Fruit fly (Drosophila melanogaster) S2 (cell line): Measurements from ENCODE around the gene CG31431.

Experiments used
- CG8478 ChIP-seq: fragments of >200 bp; optimal IDR thresholded peaks from 2 replicates; lab custom pipeline; 2018
- CTCF ChIP-seq, 2 experiments: fragments of >200 bp; optimal IDR thresholded peaks; 2 replicates each; lab custom pipeline; 2018

DNA sequence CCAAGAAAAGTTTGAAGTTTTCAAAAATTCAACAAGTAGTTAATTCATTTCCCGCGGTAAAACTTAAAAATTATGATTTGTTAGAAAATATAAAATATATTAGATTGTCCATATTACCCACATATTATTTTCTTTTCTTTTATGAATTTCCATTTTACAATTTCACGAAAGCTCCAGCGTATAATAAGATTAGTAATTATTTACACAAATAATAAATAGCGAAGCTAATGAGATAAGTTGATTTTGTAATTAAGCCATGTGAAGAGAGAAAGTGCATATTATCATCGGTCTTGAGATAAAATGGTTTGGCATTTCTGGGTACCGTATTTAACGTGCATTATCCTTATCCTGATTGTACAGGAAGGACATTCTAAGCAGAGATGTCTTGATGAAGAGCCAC lies 41.0 kb downstream of the CG31431 start, which contains the start of gene Qsox3:
- TF ChIP-seq CG8478 (lab: Kevin White, UChicago): no peak
- no peak for TF ChIP-seq CTCF (optimal IDR thresholded peaks at IDR 0.05; lab: Kevin White, UChicago)
